Worm (Caenorhabditis elegans) whole organism, midembryonic: ENCODE data around the gene F32D8.5.

ENCODE experiments used
- T22C8.4 ChIP-seq: fragments of 200-800 bp; sonication (Bioruptor generic); IDR thresholded peaks from 2 replicates; pipeline ENCODE4 v1.3.6; 2022; ENCODE audit warnings: missing genetic modification characterization, missing compliant biosample characterization
- cog-1 ChIP-seq: sonication (generic microtip); optimal IDR thresholded peaks from 2 replicates; lab custom pipeline; 2016; ENCODE audit warnings: missing genetic modification characterization, missing compliant biosample characterization
- flt-1 ChIP-seq: fragments of 200-800 bp; sonication (Bioruptor generic); IDR thresholded peaks from 2 replicates; pipeline ENCODE4 v1.3.6; 2022; ENCODE audit warnings: missing genetic modification characterization, missing compliant biosample characterization
- klf-2 ChIP-seq: fragments of 200-800 bp; sonication (Bioruptor generic); conservative IDR thresholded peaks from 2 replicates; pipeline ENCODE4 v1.3.6; 2022; ENCODE audit warnings: missing genetic modification reagents, missing genetic modification characterization, missing compliant biosample characterization
- med-1 ChIP-seq: sonication (generic microtip); optimal IDR thresholded peaks from 2 replicates; lab custom pipeline; 2017; ENCODE audit warnings: missing genetic modification characterization, mild to moderate bottlenecking, missing compliant biosample characterization, antibody characterized with exemption, missing genetic modification reagents; ENCODE audit not compliant: insufficient read depth
- ref-1 ChIP-seq: fragments of 200-800 bp; sonication (Bioruptor generic); conservative IDR thresholded peaks from 2 replicates; pipeline ENCODE4 v1.3.6; 2022; ENCODE audit warnings: missing genetic modification reagents, missing genetic modification characterization, missing compliant biosample characterization
- tab-1 ChIP-seq: fragments of 200-800 bp; sonication (Bioruptor generic); IDR thresholded peaks from 2 replicates; pipeline ENCODE4 v1.3.6; 2022; ENCODE audit warnings: missing genetic modification characterization, missing compliant biosample characterization
- ztf-23 ChIP-seq: fragments of 200-800 bp; sonication (Bioruptor generic); IDR thresholded peaks from 2 replicates; pipeline ENCODE4 v1.3.6; 2022; ENCODE audit warnings: missing genetic modification reagents, missing genetic modification characterization, missing compliant biosample characterization
- ztf-29 ChIP-seq: fragments of 200-800 bp; sonication (Bioruptor generic); IDR thresholded peaks from 2 replicates; pipeline ENCODE4 v1.3.6; 2022; ENCODE audit warnings: missing genetic modification reagents, missing genetic modification characterization, missing compliant biosample characterization

Gene F32D8.5

ce11 chrV:10894601-10895000 lies at the start of gene F32D8.5, which contains the start of gene F32D8.14:
TSS of gene F32D8.5 (plus strand) at chrV:10894800.
TSS of gene F32D8.14 (minus strand) at chrV:10894788.
- TF ChIP-seq ztf-23 (GFP tag; lab: Robert Waterston, UW) (peak; percentile 78; the same call in 1 of the 2 replicates), flt-1 (GFP tag; lab: Robert Waterston, UW) (peak; percentile 57; the same call in 1 of the 2 replicates), med-1 (GFP tag; lab: Kevin White, UChicago) (no peak), cog-1 (tag; lab: Kevin White, UChicago) (peak; percentile 4)

ce11 chrV:10846893-10847292 lies 47.7 kb upstream of the F32D8.5 start, which contains the start of gene C29A12.6:
TSS of gene C29A12.6 (plus strand) at chrV:10847193.
- TF ChIP-seq med-1 (GFP tag; lab: Kevin White, UChicago), result no peak
- TF ChIP-seq T22C8.4, result no peak
- no peak for TF ChIP-seq klf-2 (GFP tag; lab: Robert Waterston, UW)
- no peak for TF ChIP-seq ztf-23 (GFP tag; lab: Robert Waterston, UW)
- TF ChIP-seq ref-1 (GFP tag; lab: Robert Waterston, UW), result no peak
- TF ChIP-seq tab-1 (GFP tag; lab: Robert Waterston, UW), result no peak
- TF ChIP-seq cog-1 (tag; lab: Kevin White, UChicago), result no peak
- TF ChIP-seq flt-1 (GFP tag; lab: Robert Waterston, UW), result no peak
- no peak for TF ChIP-seq ztf-29

- TF ChIP-seq ref-1 (GFP tag; lab: Robert Waterston, UW), result no peak
- TF ChIP-seq cog-1 (tag; lab: Kevin White, UChicago), result no peak
- TF ChIP-seq T22C8.4, result no peak
- no peak for TF ChIP-seq tab-1 (GFP tag; lab: Robert Waterston, UW)
- no peak for TF ChIP-seq flt-1 (GFP tag; lab: Robert Waterston, UW)
Measured at ce11 chrV:10854197-10854596, 40.4 kb upstream of the F32D8.5 start.

DNA sequence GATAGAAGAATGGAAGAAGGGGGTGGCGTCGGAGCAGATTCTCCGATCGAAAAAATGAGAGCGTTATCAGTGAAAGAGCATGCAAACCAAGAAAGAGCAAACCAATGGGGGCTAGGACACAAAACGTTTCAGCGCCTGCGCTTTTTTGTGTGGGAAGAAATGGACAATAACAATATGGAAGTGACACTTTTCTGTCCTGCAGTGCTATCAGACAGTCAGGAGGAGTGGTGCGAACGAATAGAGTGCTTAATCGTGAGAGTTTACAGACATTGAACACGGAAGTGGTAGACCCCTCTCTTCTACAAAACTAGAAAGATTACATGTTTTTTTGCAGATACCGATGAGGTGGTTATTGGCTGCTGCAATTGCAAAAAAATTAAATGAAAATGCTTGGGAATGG lies 39.2 kb upstream of the F32D8.5 start:
- no peak for TF ChIP-seq ztf-29
- no peak for TF ChIP-seq tab-1 (GFP tag; lab: Robert Waterston, UW)
- no peak for TF ChIP-seq klf-2 (GFP tag; lab: Robert Waterston, UW)
- no peak for TF ChIP-seq med-1 (GFP tag; lab: Kevin White, UChicago)
- TF ChIP-seq cog-1 (tag; lab: Kevin White, UChicago), result no peak
- no peak for TF ChIP-seq flt-1 (GFP tag; lab: Robert Waterston, UW)
- TF ChIP-seq T22C8.4, result no peak
- no peak for TF ChIP-seq ztf-23 (GFP tag; lab: Robert Waterston, UW)
- TF ChIP-seq ref-1 (GFP tag; lab: Robert Waterston, UW), result no peak

- TF ChIP-seq ztf-29 (no peak), ztf-23 (GFP tag; lab: Robert Waterston, UW) (no peak), T22C8.4 (no peak), klf-2 (GFP tag; lab: Robert Waterston, UW) (no peak), cog-1 (tag; lab: Kevin White, UChicago) (no peak), ref-1 (GFP tag; lab: Robert Waterston, UW) (no peak), flt-1 (GFP tag; lab: Robert Waterston, UW) (no peak), med-1 (GFP tag; lab: Kevin White, UChicago) (no peak), tab-1 (GFP tag; lab: Robert Waterston, UW) (no peak)
Measured at ce11 chrV:10856901-10857637, 37.5 kb upstream of the F32D8.5 start.

DNA sequence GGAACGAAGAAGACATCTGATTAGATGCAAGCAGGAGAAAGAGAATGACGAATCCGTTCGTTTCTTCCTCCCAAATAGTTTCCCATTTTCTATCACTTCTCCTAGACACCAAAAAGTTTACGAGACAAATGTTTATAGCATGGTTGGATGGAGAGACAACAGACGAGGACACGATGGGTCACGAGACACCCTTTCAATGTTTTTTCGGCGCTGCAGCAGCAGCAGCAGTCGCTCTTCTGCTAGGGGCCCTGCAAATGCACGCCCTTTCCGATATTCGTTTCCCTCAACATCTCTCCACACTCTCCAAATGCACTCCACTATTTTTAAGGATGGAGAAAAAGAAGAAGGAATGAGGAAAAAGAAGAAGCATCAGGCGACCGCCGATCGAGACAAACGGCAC lies 36.3 kb upstream of the F32D8.5 start:
- TF ChIP-seq T22C8.4 (no peak), ztf-23 (GFP tag; lab: Robert Waterston, UW) (0 out of 2 replicates have a peak, but pooled peaks have one; percentile 8), med-1 (GFP tag; lab: Kevin White, UChicago) (no peak), flt-1 (GFP tag; lab: Robert Waterston, UW) (peak; percentile 42; the same call in 1 of the 2 replicates)

- TF ChIP-seq flt-1 (GFP tag; lab: Robert Waterston, UW), result no peak
- no peak for TF ChIP-seq tab-1 (GFP tag; lab: Robert Waterston, UW)
- no peak for TF ChIP-seq med-1 (GFP tag; lab: Kevin White, UChicago)
- TF ChIP-seq ztf-29, result no peak
- TF ChIP-seq ref-1 (GFP tag; lab: Robert Waterston, UW), result no peak
- TF ChIP-seq klf-2 (GFP tag; lab: Robert Waterston, UW), result no peak
- TF ChIP-seq cog-1 (tag; lab: Kevin White, UChicago), result no peak
- no peak for TF ChIP-seq T22C8.4
- no peak for TF ChIP-seq ztf-23 (GFP tag; lab: Robert Waterston, UW)
Measured at ce11 chrV:10859048-10859637, 35.5 kb upstream of the F32D8.5 start.

DNA sequence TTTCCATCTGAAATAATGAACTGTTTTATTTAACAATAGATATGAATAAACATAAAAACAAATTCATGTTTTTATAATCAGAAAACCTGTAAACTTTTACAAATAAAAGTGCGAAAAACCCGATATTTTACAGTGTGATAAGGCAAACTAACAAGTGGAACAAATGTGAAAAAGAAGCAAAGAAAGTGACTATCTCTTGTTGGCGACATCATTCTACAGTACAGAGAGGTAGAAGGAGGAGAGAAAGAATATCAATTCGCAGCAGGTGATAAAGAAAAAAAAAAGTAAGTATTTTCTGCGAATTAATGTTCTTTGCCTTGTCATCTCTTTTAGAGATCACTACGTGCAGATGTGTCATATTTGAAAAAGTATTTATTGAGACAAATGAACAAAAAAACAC lies 34.8 kb upstream of the F32D8.5 start:
- no peak for TF ChIP-seq ref-1 (GFP tag; lab: Robert Waterston, UW)
- TF ChIP-seq ztf-23 (GFP tag; lab: Robert Waterston, UW), result no peak
- no peak for TF ChIP-seq klf-2 (GFP tag; lab: Robert Waterston, UW)
- no peak for TF ChIP-seq ztf-29
- no peak for TF ChIP-seq flt-1 (GFP tag; lab: Robert Waterston, UW)
- TF ChIP-seq cog-1 (tag; lab: Kevin White, UChicago), result no peak
- TF ChIP-seq T22C8.4, result no peak
- no peak for TF ChIP-seq med-1 (GFP tag; lab: Kevin White, UChicago)
- no peak for TF ChIP-seq tab-1 (GFP tag; lab: Robert Waterston, UW)

DNA sequence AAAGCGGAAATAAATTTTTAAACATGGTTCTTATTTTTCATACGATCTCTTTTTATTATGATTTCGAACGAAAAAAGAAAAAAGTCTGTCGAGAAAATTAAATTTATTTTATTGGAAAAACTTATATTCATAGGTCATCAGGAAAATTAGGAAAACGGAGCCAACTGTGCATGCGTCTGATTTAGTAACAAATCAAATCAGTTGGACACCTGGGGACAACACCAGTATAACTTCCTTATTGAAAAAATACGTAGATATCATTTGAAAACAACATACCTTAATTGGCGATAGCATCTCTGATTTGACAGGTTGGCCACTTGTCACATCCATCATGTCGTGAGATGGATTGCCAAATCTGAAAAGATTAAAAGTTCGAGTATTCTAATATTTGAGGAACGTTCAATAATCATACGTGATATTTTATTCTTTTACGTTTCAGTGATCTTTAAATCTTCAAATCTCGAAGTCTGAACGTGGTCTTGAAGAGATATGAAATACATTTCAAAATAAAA lies 34.0 kb upstream of the F32D8.5 start:
- TF ChIP-seq tab-1 (GFP tag; lab: Robert Waterston, UW) (no peak), ztf-23 (GFP tag; lab: Robert Waterston, UW) (no peak), cog-1 (tag; lab: Kevin White, UChicago) (no peak), ztf-29 (no peak), T22C8.4 (no peak), klf-2 (GFP tag; lab: Robert Waterston, UW) (no peak), flt-1 (GFP tag; lab: Robert Waterston, UW) (no peak), med-1 (GFP tag; lab: Kevin White, UChicago) (no peak), ref-1 (GFP tag; lab: Robert Waterston, UW) (no peak)
